Fruit fly (Drosophila melanogaster) whole organism, embryonic: ENCODE results near the gene CG43339.
A peak's percentile ranks its signal among the peaks of the same experiment; 100 is the strongest.

Experiments
- Adf1 ChIP-seq: fragments of 200-800 bp; sonication (Bioruptor generic); IDR thresholded peaks from 2 replicates; pipeline ENCODE4 v1.3.6; 2022; ENCODE audit warnings: missing biosample characterization, missing genetic modification characterization
- Aef1 ChIP-seq: fragments of 200-800 bp; sonication (Bioruptor generic); IDR thresholded peaks from 3 replicates; pipeline ENCODE4 v1.3.6; 2022; ENCODE audit warnings: missing biosample characterization, missing genetic modification characterization
- Asciz ChIP-seq: fragments of 200-800 bp; sonication (Bioruptor generic); optimal IDR thresholded peaks from 2 replicates; lab custom pipeline; 2017; ENCODE audit warnings: missing biosample characterization, mild to moderate bottlenecking, missing genetic modification characterization, missing genetic modification reagents
- BEAF-32 ChIP-seq: fragments of 200-800 bp; sonication (Bioruptor generic); optimal IDR thresholded peaks from 3 replicates; lab custom pipeline; 2017; ENCODE audit warnings: missing biosample characterization, missing genetic modification characterization, mild to moderate bottlenecking, moderate library complexity, missing genetic modification reagents
- Bgb ChIP-seq: fragments of 200-800 bp; sonication (Bioruptor generic); IDR thresholded peaks from 2 replicates; pipeline ENCODE4 v1.3.6; 2022; ENCODE audit warnings: missing biosample characterization, missing genetic modification characterization; ENCODE audit not compliant: partially characterized antibody
- CG10321 ChIP-seq: fragments of 200-800 bp; sonication (Bioruptor generic); IDR thresholded peaks from 2 replicates; pipeline ENCODE4 v1.3.6; 2022; ENCODE audit warnings: missing biosample characterization, missing genetic modification characterization
- CG10565 ChIP-seq: fragments of 200-800 bp; sonication (Bioruptor generic); optimal IDR thresholded peaks from 3 replicates; lab custom pipeline; 2016; ENCODE audit warnings: missing biosample characterization, mild to moderate bottlenecking, missing genetic modification characterization
- CG1233 ChIP-seq: fragments of 200-800 bp; sonication (Bioruptor generic); optimal IDR thresholded peaks from 4 replicates; lab custom pipeline; 2018; ENCODE audit warnings: missing biosample characterization, mild to moderate bottlenecking, missing genetic modification characterization
- CG13894 ChIP-seq: fragments of 200-800 bp; sonication (Bioruptor generic); optimal IDR thresholded peaks from 3 replicates; lab custom pipeline; 2018; ENCODE audit warnings: missing biosample characterization, mild to moderate bottlenecking, missing genetic modification characterization, moderate library complexity
- CG14965 ChIP-seq: fragments of 200-800 bp; sonication (Bioruptor generic); optimal IDR thresholded peaks from 2 replicates; lab custom pipeline; 2016; ENCODE audit warnings: missing biosample characterization, missing genetic modification characterization, borderline replicate concordance
- CG15011 ChIP-seq: fragments of 200-800 bp; sonication (Bioruptor generic); optimal IDR thresholded peaks from 3 replicates; lab custom pipeline; 2018; ENCODE audit warnings: missing biosample characterization, mild to moderate bottlenecking, missing genetic modification characterization
- CG1602 ChIP-seq: fragments of 200-800 bp; sonication (Bioruptor generic); optimal IDR thresholded peaks from 3 replicates; lab custom pipeline; 2016; ENCODE audit warnings: missing biosample characterization, missing genetic modification characterization
- CG17328 ChIP-seq: fragments of 200-800 bp; sonication (Bioruptor generic); IDR thresholded peaks from 2 replicates; pipeline ENCODE4 v1.3.6; 2022; ENCODE audit warnings: missing biosample characterization, missing genetic modification characterization
- CG17802 ChIP-seq: fragments of 200-800 bp; sonication (Bioruptor generic); optimal IDR thresholded peaks from 2 replicates; lab custom pipeline; 2018; ENCODE audit warnings: missing biosample characterization, mild to moderate bottlenecking, missing genetic modification characterization, moderate library complexity
- CG2889 ChIP-seq: fragments of 200-800 bp; sonication (Bioruptor generic); IDR thresholded peaks from 3 replicates; pipeline ENCODE4 v1.3.6; 2022; ENCODE audit warnings: missing biosample characterization, missing genetic modification characterization
- CG32767 ChIP-seq: fragments of 200-800 bp; sonication (Bioruptor generic); IDR thresholded peaks from 2 replicates; pipeline ENCODE4 v1.3.6; 2022; ENCODE audit warnings: missing biosample characterization, missing genetic modification characterization
- CG3995 ChIP-seq: fragments of 200-800 bp; sonication (Bioruptor generic); optimal IDR thresholded peaks from 3 replicates; lab custom pipeline; 2016; ENCODE audit warnings: missing biosample characterization, missing genetic modification characterization
- CG42726 ChIP-seq: fragments of 200-800 bp; sonication (Bioruptor generic); IDR thresholded peaks from 2 replicates; pipeline ENCODE4 v1.3.6; 2022; ENCODE audit warnings: missing biosample characterization, missing genetic modification characterization; ENCODE audit not compliant: partially characterized antibody
- CG4328 ChIP-seq: fragments of 200-800 bp; sonication (Bioruptor generic); optimal IDR thresholded peaks from 3 replicates; lab custom pipeline; 2017; ENCODE audit warnings: missing biosample characterization, missing genetic modification reagents, missing genetic modification characterization
- CG7786 ChIP-seq: fragments of 200-800 bp; sonication (Bioruptor generic); optimal IDR thresholded peaks from 2 replicates; lab custom pipeline; 2016; ENCODE audit warnings: missing biosample characterization, missing genetic modification characterization
- CG8478 ChIP-seq: fragments of >200 bp; optimal IDR thresholded peaks from 2 replicates; lab custom pipeline; 2018
- Camta ChIP-seq: fragments of 200-800 bp; sonication (Bioruptor generic); optimal IDR thresholded peaks from 2 replicates; lab custom pipeline; 2016; ENCODE audit warnings: missing biosample characterization, missing genetic modification characterization
- Chrac-16 ChIP-seq: fragments of 200-800 bp; sonication (Bioruptor generic); optimal IDR thresholded peaks from 3 replicates; lab custom pipeline; 2016; ENCODE audit warnings: missing biosample characterization, missing genetic modification characterization
- CoRest ChIP-seq: fragments of 200-800 bp; sonication (Bioruptor generic); optimal IDR thresholded peaks from 3 replicates; lab custom pipeline; 2018; ENCODE audit warnings: missing biosample characterization, mild to moderate bottlenecking, missing genetic modification characterization, moderate library complexity
- Ets65A ChIP-seq: fragments of 200-800 bp; sonication (Bioruptor generic); peaks from one replicate; lab custom pipeline; 2016; ENCODE audit warnings: missing biosample characterization, missing genetic modification characterization
- Jarid2 ChIP-seq: fragments of 200-800 bp; sonication (Bioruptor generic); optimal IDR thresholded peaks from 3 replicates; lab custom pipeline; 2017; ENCODE audit warnings: mild to moderate bottlenecking, missing biosample characterization, missing genetic modification reagents, missing genetic modification characterization
- MESR4 ChIP-seq: fragments of 200-800 bp; sonication (Bioruptor generic); optimal IDR thresholded peaks from 2 replicates; lab custom pipeline; 2018; ENCODE audit warnings: missing biosample characterization, mild to moderate bottlenecking, missing genetic modification characterization, moderate library complexity
- Med ChIP-seq: fragments of 200-800 bp; sonication (Bioruptor generic); peaks from one replicate; lab custom pipeline; 2016; ENCODE audit warnings: missing biosample characterization, missing genetic modification characterization, mild to moderate bottlenecking, inconsistent platforms, moderate library complexity
- Meics ChIP-seq: fragments of 200-800 bp; sonication (Bioruptor generic); optimal IDR thresholded peaks from 2 replicates; lab custom pipeline; 2017; ENCODE audit warnings: missing biosample characterization, mild to moderate bottlenecking, missing genetic modification characterization
- Mes4 ChIP-seq: fragments of 200-800 bp; sonication (Bioruptor generic); optimal IDR thresholded peaks from 2 replicates; lab custom pipeline; 2016; ENCODE audit warnings: missing biosample characterization, missing genetic modification characterization
- Neu2 ChIP-seq: fragments of 200-800 bp; sonication (Bioruptor generic); optimal IDR thresholded peaks from 3 replicates; lab custom pipeline; 2016; ENCODE audit warnings: missing biosample characterization, missing genetic modification characterization, borderline replicate concordance
- Opbp ChIP-seq: fragments of 200-800 bp; sonication (Bioruptor generic); IDR thresholded peaks from 3 replicates; pipeline ENCODE4 v1.3.6; 2022; ENCODE audit warnings: missing biosample characterization, missing genetic modification characterization; ENCODE audit not compliant: partially characterized antibody
- YL-1 ChIP-seq: fragments of 200-800 bp; sonication (Bioruptor generic); optimal IDR thresholded peaks from 3 replicates; lab custom pipeline; 2017; ENCODE audit warnings: missing biosample characterization, mild to moderate bottlenecking, missing genetic modification characterization
- aop ChIP-seq: fragments of 200-800 bp; sonication (Bioruptor generic); IDR thresholded peaks from 2 replicates; pipeline ENCODE4 v1.3.6; 2022; ENCODE audit warnings: missing biosample characterization, missing genetic modification characterization
- cato ChIP-seq: fragments of 200-800 bp; sonication (Bioruptor generic); optimal IDR thresholded peaks from 2 replicates; lab custom pipeline; 2016; ENCODE audit warnings: missing biosample characterization, missing genetic modification characterization, borderline replicate concordance
- ci ChIP-seq: fragments of 200-800 bp; sonication (Bioruptor generic); IDR thresholded peaks from 3 replicates; pipeline ENCODE4 v1.3.6; 2022; ENCODE audit warnings: missing biosample characterization, missing genetic modification characterization
- dan ChIP-seq: fragments of 200-800 bp; sonication (Bioruptor generic); IDR thresholded peaks from 2 replicates; pipeline ENCODE4 v1.3.6; 2022; ENCODE audit warnings: missing biosample characterization, missing genetic modification characterization
- ems ChIP-seq: fragments of 200-800 bp; sonication (Bioruptor generic); optimal IDR thresholded peaks from 3 replicates; lab custom pipeline; 2016; ENCODE audit warnings: missing biosample characterization, missing genetic modification characterization
- en ChIP-seq: fragments of 200-800 bp; sonication (Bioruptor generic); optimal IDR thresholded peaks from 2 replicates; lab custom pipeline; 2016; ENCODE audit warnings: missing biosample characterization, missing genetic modification characterization
- eyg ChIP-seq: fragments of 200-800 bp; sonication (Bioruptor generic); optimal IDR thresholded peaks from 3 replicates; lab custom pipeline; 2016; ENCODE audit warnings: missing biosample characterization, missing genetic modification characterization
- ftz-f1 ChIP-seq: fragments of 200-800 bp; sonication (Bioruptor generic); optimal IDR thresholded peaks from 2 replicates; lab custom pipeline; 2016; ENCODE audit warnings: missing biosample characterization, missing genetic modification characterization
- hbn ChIP-seq: fragments of 200-800 bp; sonication (Bioruptor generic); IDR thresholded peaks from 2 replicates; pipeline ENCODE4 v1.3.6; 2022; ENCODE audit warnings: missing biosample characterization, missing genetic modification characterization; ENCODE audit not compliant: partially characterized antibody
- jigr1 ChIP-seq: fragments of 200-800 bp; sonication (Bioruptor generic); IDR thresholded peaks from 3 replicates; pipeline ENCODE4 v1.3.6; 2022; ENCODE audit warnings: missing biosample characterization, missing genetic modification characterization
- kah ChIP-seq: fragments of 200-800 bp; sonication (Bioruptor generic); optimal IDR thresholded peaks from 2 replicates; lab custom pipeline; 2018; ENCODE audit warnings: missing biosample characterization, mild to moderate bottlenecking, missing genetic modification characterization
- kay ChIP-seq: fragments of 200-800 bp; sonication (Bioruptor generic); optimal IDR thresholded peaks from 2 replicates; lab custom pipeline; 2016; ENCODE audit warnings: missing biosample characterization, missing genetic modification characterization
- kni ChIP-seq: fragments of 200-800 bp; sonication (Bioruptor generic); optimal IDR thresholded peaks from 3 replicates; lab custom pipeline; 2017; ENCODE audit warnings: mild to moderate bottlenecking, missing biosample characterization, missing genetic modification reagents, missing genetic modification characterization
- oc ChIP-seq: fragments of 200-800 bp; sonication (Bioruptor generic); optimal IDR thresholded peaks from 2 replicates; lab custom pipeline; 2018; ENCODE audit warnings: missing biosample characterization, mild to moderate bottlenecking, missing genetic modification characterization, moderate library complexity
- rib ChIP-seq: fragments of 200-800 bp; sonication (Bioruptor generic); IDR thresholded peaks from 2 replicates; pipeline ENCODE4 v1.3.6; 2022; ENCODE audit warnings: missing biosample characterization, missing genetic modification characterization
- vvl ChIP-seq: fragments of 200-800 bp; sonication (Bioruptor generic); IDR thresholded peaks from 2 replicates; pipeline ENCODE4 v1.3.6; 2022; ENCODE audit warnings: missing biosample characterization, missing genetic modification characterization
- zf30C ChIP-seq: fragments of 200-800 bp; sonication (Bioruptor generic); optimal IDR thresholded peaks from 3 replicates; lab custom pipeline; 2018; ENCODE audit warnings: missing biosample characterization, mild to moderate bottlenecking, missing genetic modification characterization

CG43339 gene

dm6 chr2L:18665952-18666606 is 7.0 kb downstream of the CG43339 start (continued):
- TF ChIP-seq ci (GFP tag; lab: Robert Waterston, UW) (peak; percentile 78), aop (GFP tag; lab: Robert Waterston, UW) (no peak), cato (no peak), Aef1 (GFP tag; lab: Robert Waterston, UW) (peak; percentile 47; the same call in 2 of the 3 replicates), CG1602 (peak; percentile 61), Ets65A (GFP tag; lab: Kevin White, UChicago) (peak; percentile 92), Bgb (peak; percentile 65), Meics (GFP tag; lab: Kevin White, UChicago) (peak; percentile 49), jigr1 (GFP tag; lab: Robert Waterston, UW) (no peak), CG3995 (GFP tag; lab: Kevin White, UChicago) (no peak), CG10321 (no peak), CG14965 (GFP tag; lab: Kevin White, UChicago) (no peak), Camta (GFP tag; lab: Kevin White, UChicago) (peak; percentile 55), CG17802 (peak; percentile 37), CG8478 (no peak), dan (GFP tag; lab: Robert Waterston, UW) (no peak), ftz-f1 (GFP tag; lab: Kevin White, UChicago) (no peak), YL-1 (GFP tag; lab: Kevin White, UChicago) (no peak), en (peak; percentile 5), CG42726 (GFP tag; lab: Robert Waterston, UW) (peak; percentile 77), oc (tag; lab: Kevin White, UChicago) (no peak), Jarid2 (GFP tag; lab: Kevin White, UChicago) (peak; percentile 49), CG15011 (GFP tag; lab: Kevin White, UChicago) (no peak), CG4328 (GFP tag; lab: Kevin White, UChicago) (no peak), Opbp (GFP tag; lab: Robert Waterston, UW) (peak; percentile 53; the same call in 1 of the 3 replicates), BEAF-32 (GFP tag; lab: Kevin White, UChicago) (no peak), hbn (GFP tag; lab: Robert Waterston, UW) (no peak), vvl (peak; percentile 47; the same call in 1 of the 2 replicates), Chrac-16 (peak; percentile 43), MESR4 (GFP tag; lab: Kevin White, UChicago) (no peak), Mes4 (peak; percentile 20), CG17328 (GFP tag; lab: Robert Waterston, UW) (no peak), CG13894 (tag; lab: Kevin White, UChicago) (no peak), eyg (GFP tag; lab: Kevin White, UChicago) (no peak), zf30C (no peak), CoRest (tag; lab: Kevin White, UChicago) (peak; percentile 63), ems (GFP tag; lab: Kevin White, UChicago) (peak; percentile 31), CG1233 (no peak), Med (peak; percentile 92), kah (GFP tag; lab: Kevin White, UChicago) (no peak), Neu2 (GFP tag; lab: Kevin White, UChicago) (no peak), kay (GFP tag; lab: Kevin White, UChicago) (no peak), CG2889 (GFP tag; lab: Robert Waterston, UW) (no peak), rib (GFP tag; lab: Robert Waterston, UW) (no peak), CG7786 (GFP tag; lab: Kevin White, UChicago) (no peak), CG32767 (GFP tag; lab: Robert Waterston, UW) (no peak), kni (no peak), CG10565 (no peak), Adf1 (GFP tag; lab: Robert Waterston, UW) (0 out of 2 replicates have a peak, but pooled peaks have one; percentile 7), Asciz (GFP tag; lab: Kevin White, UChicago) (no peak)
